Worm (Caenorhabditis elegans) whole organism, young adult: Measurements from ENCODE around the gene txt-13.

ENCODE experiments used
- B0336.3 ChIP-seq: fragments of 200-800 bp; sonication (Bioruptor generic); IDR thresholded peaks from 2 replicates; pipeline ENCODE4 v1.3.6; 2022; ENCODE audit warnings: missing genetic modification characterization, missing compliant biosample characterization
- C06A6.2 ChIP-seq: fragments of 200-800 bp; sonication (Bioruptor generic); conservative IDR thresholded peaks from 2 replicates; pipeline ENCODE4 v1.3.6; 2022; ENCODE audit warnings: missing genetic modification characterization, missing compliant biosample characterization
- D2030.7 ChIP-seq: fragments of 200-800 bp; sonication (Bioruptor generic); IDR thresholded peaks from 2 replicates; pipeline ENCODE4 v1.3.6; 2022; ENCODE audit warnings: missing genetic modification reagents, missing genetic modification characterization, missing compliant biosample characterization
- K12H6.12 ChIP-seq: fragments of 200-800 bp; sonication (Bioruptor generic); optimal IDR thresholded peaks from 2 replicates; lab custom pipeline; 2018; ENCODE audit warnings: mild to moderate bottlenecking, missing genetic modification characterization, missing compliant biosample characterization
- Y56A3A.18 ChIP-seq: fragments of 200-800 bp; sonication (Bioruptor generic); IDR thresholded peaks from 2 replicates; pipeline ENCODE4 v1.3.6; 2022; ENCODE audit warnings: missing genetic modification reagents, missing genetic modification characterization, missing compliant biosample characterization
- Y79H2A.3 ChIP-seq: fragments of 200-800 bp; sonication (Bioruptor generic); conservative IDR thresholded peaks from 2 replicates; pipeline ENCODE4 v1.3.6; 2022; ENCODE audit warnings: missing genetic modification reagents, missing genetic modification characterization, missing compliant biosample characterization
- ama-1 ChIP-seq, 3 experiments: fragments of 150-350 bp in 1 of 3; sonication (generic microtip) in 2 of 3; optimal IDR thresholded peaks; 2 replicates each; lab custom pipeline; 2014 to 2018; ENCODE audit warnings: missing biosample characterization in 2 of 3, missing genetic modification characterization in 2 of 3, missing genetic modification reagents in 2 of 3
- aptf-2 ChIP-seq: fragments of 200-800 bp; sonication (Bioruptor generic); conservative IDR thresholded peaks from 2 replicates; pipeline ENCODE4 v1.3.6; 2022; ENCODE audit warnings: missing genetic modification reagents, missing genetic modification characterization, missing compliant biosample characterization
- aptf-3 ChIP-seq: fragments of 200-800 bp; sonication (Bioruptor generic); IDR thresholded peaks from 2 replicates; pipeline ENCODE4 v1.3.6; 2022; ENCODE audit warnings: missing genetic modification characterization, missing compliant biosample characterization
- atf-7 ChIP-seq: sonication (generic microtip); optimal IDR thresholded peaks from 2 replicates; lab custom pipeline; 2017; ENCODE audit warnings: mild to moderate bottlenecking, missing genetic modification characterization, missing compliant biosample characterization
- athp-1 ChIP-seq: sonication (generic microtip); optimal IDR thresholded peaks from 2 replicates; lab custom pipeline; 2017; ENCODE audit warnings: mild to moderate bottlenecking, missing genetic modification characterization, missing compliant biosample characterization
- attf-5 ChIP-seq: fragments of 200-800 bp; sonication (Bioruptor generic); optimal IDR thresholded peaks from 2 replicates; lab custom pipeline; 2018; ENCODE audit warnings: mild to moderate bottlenecking, missing genetic modification characterization, missing compliant biosample characterization
- bed-2 ChIP-seq: fragments of 200-800 bp; sonication (Bioruptor generic); IDR thresholded peaks from 2 replicates; pipeline ENCODE4 v1.3.6; 2022; ENCODE audit warnings: missing genetic modification reagents, missing genetic modification characterization, missing compliant biosample characterization
- cebp-1 ChIP-seq, 2 experiments: fragments of 200-800 bp in 1 of 2; sonication (Bioruptor generic) in 1 of 2; sonication (generic microtip) in 1 of 2; IDR thresholded peaks in 1 of 2; optimal IDR thresholded peaks in 1 of 2; 2 replicates each; pipeline versions ENCODE4 v1.3.6 to Lab custom; 2017 to 2022; ENCODE audit warnings: missing compliant biosample characterization in 2 of 2, missing genetic modification characterization in 2 of 2, mild to moderate bottlenecking in 1 of 2, missing genetic modification reagents in 1 of 2, moderate library complexity in 1 of 2
- cebp-2 ChIP-seq: fragments of 200-800 bp; sonication (Bioruptor generic); IDR thresholded peaks from 2 replicates; pipeline ENCODE4 v1.3.6; 2022; ENCODE audit warnings: missing genetic modification characterization, missing compliant biosample characterization
- ceh-91 ChIP-seq: fragments of 200-800 bp; sonication (Bioruptor generic); IDR thresholded peaks from 2 replicates; pipeline ENCODE4 v1.3.6; 2022; ENCODE audit warnings: missing genetic modification reagents, missing genetic modification characterization, missing compliant biosample characterization
- chd-7 ChIP-seq: sonication (generic microtip); optimal IDR thresholded peaks from 2 replicates; lab custom pipeline; 2016; ENCODE audit warnings: mild to moderate bottlenecking, missing genetic modification characterization, moderate library complexity, missing compliant biosample characterization
- egl-44 ChIP-seq: fragments of 200-800 bp; sonication (Bioruptor generic); IDR thresholded peaks from 2 replicates; pipeline ENCODE4 v1.3.6; 2022; ENCODE audit warnings: missing genetic modification reagents, missing genetic modification characterization, missing compliant biosample characterization
- gei-17 ChIP-seq: fragments of 200-800 bp; sonication (Bioruptor generic); optimal IDR thresholded peaks from 2 replicates; lab custom pipeline; 2018; ENCODE audit warnings: mild to moderate bottlenecking, missing genetic modification characterization, missing compliant biosample characterization
- hlh-26 ChIP-seq: fragments of 200-800 bp; sonication (Bioruptor generic); conservative IDR thresholded peaks from 2 replicates; pipeline ENCODE4 v1.3.6; 2022; ENCODE audit warnings: missing genetic modification reagents, missing genetic modification characterization, missing compliant biosample characterization
- hmg-1.2 ChIP-seq: fragments of 200-800 bp; sonication (Bioruptor generic); IDR thresholded peaks from 2 replicates; pipeline ENCODE4 v1.3.6; 2022; ENCODE audit warnings: missing genetic modification reagents, missing genetic modification characterization, missing compliant biosample characterization
- let-607 ChIP-seq, 2 experiments: fragments of 200-800 bp in 1 of 2; sonication (Bioruptor generic) in 1 of 2; sonication (generic microtip) in 1 of 2; optimal IDR thresholded peaks; 2 replicates each; lab custom pipeline; 2016 to 2018; ENCODE audit warnings: mild to moderate bottlenecking in 2 of 2, missing compliant biosample characterization in 2 of 2, missing genetic modification characterization in 2 of 2, moderate library complexity in 2 of 2, missing genotype in 1 of 2
- lin-35 ChIP-seq, 3 experiments: fragments of 150-350 bp in 2 of 3; sonication (generic microtip) in 1 of 3; optimal IDR thresholded peaks; 2 replicates each; lab custom pipeline; 2014 to 2018; ENCODE audit warnings: missing biosample characterization in 3 of 3, missing genetic modification characterization in 3 of 3, missing genetic modification reagents in 3 of 3
- lsl-1 ChIP-seq: fragments of 200-800 bp; sonication (Bioruptor generic); optimal IDR thresholded peaks from 2 replicates; lab custom pipeline; 2018; ENCODE audit warnings: mild to moderate bottlenecking, missing genetic modification characterization, moderate library complexity, missing compliant biosample characterization
- madf-3 ChIP-seq: fragments of 200-800 bp; sonication (Bioruptor generic); IDR thresholded peaks from 2 replicates; pipeline ENCODE4 v1.3.6; 2022; ENCODE audit warnings: missing genetic modification reagents, missing genetic modification characterization, missing compliant biosample characterization
- madf-8 ChIP-seq: fragments of 200-800 bp; sonication (Bioruptor generic); conservative IDR thresholded peaks from 2 replicates; pipeline ENCODE4 v1.3.6; 2022; ENCODE audit warnings: missing genetic modification reagents, missing genetic modification characterization, missing compliant biosample characterization
- mcd-1 ChIP-seq: fragments of 200-800 bp; sonication (Bioruptor generic); IDR thresholded peaks from 2 replicates; pipeline ENCODE4 v1.3.6; 2022; ENCODE audit warnings: missing genetic modification reagents, missing genetic modification characterization, missing compliant biosample characterization
- nfya-2 ChIP-seq: fragments of 200-800 bp; sonication (Bioruptor generic); IDR thresholded peaks from 2 replicates; pipeline ENCODE4 v1.3.6; 2022; ENCODE audit warnings: missing genetic modification reagents, missing genetic modification characterization, missing compliant biosample characterization
- nfyb-1 ChIP-seq: fragments of 200-800 bp; sonication (Bioruptor generic); IDR thresholded peaks from 2 replicates; pipeline ENCODE4 v1.3.6; 2022; ENCODE audit warnings: missing genetic modification reagents, missing genetic modification characterization, missing compliant biosample characterization
- nhr-90 ChIP-seq: sonication (generic microtip); optimal IDR thresholded peaks from 2 replicates; lab custom pipeline; 2016; ENCODE audit warnings: missing genotype, mild to moderate bottlenecking, missing genetic modification characterization, missing compliant biosample characterization
- sea-2 ChIP-seq: fragments of 200-800 bp; sonication (Bioruptor generic); IDR thresholded peaks from 2 replicates; pipeline ENCODE4 v1.3.6; 2022; ENCODE audit warnings: missing genetic modification characterization, missing compliant biosample characterization
- snpc-4 ChIP-seq, 5 experiments: fragments of 150-350 bp in 1 of 5; sonication (generic microtip) in 4 of 5; optimal IDR thresholded peaks; 2 replicates each; lab custom pipeline; 2014 to 2018; ENCODE audit warnings: missing genetic modification characterization in 5 of 5, missing biosample characterization in 3 of 5, antibody characterized with exemption in 2 of 5, mild to moderate bottlenecking in 2 of 5, missing compliant biosample characterization in 2 of 5, missing genotype in 2 of 5, moderate library complexity in 2 of 5, missing genetic modification reagents in 1 of 5
- somi-1 ChIP-seq: fragments of 200-800 bp; sonication (Bioruptor generic); optimal IDR thresholded peaks from 2 replicates; lab custom pipeline; 2018; ENCODE audit warnings: mild to moderate bottlenecking, missing genetic modification characterization, missing compliant biosample characterization
- tbp1 ChIP-seq: fragments of 200-800 bp; sonication (Bioruptor generic); optimal IDR thresholded peaks from 2 replicates; lab custom pipeline; 2018; ENCODE audit warnings: mild to moderate bottlenecking, missing genetic modification characterization, missing compliant biosample characterization
- tlf-1 ChIP-seq: fragments of 200-800 bp; sonication (Bioruptor generic); optimal IDR thresholded peaks from 2 replicates; lab custom pipeline; 2018; ENCODE audit warnings: mild to moderate bottlenecking, missing genetic modification characterization, missing compliant biosample characterization
- ztf-28 ChIP-seq: fragments of 200-800 bp; sonication (Bioruptor generic); IDR thresholded peaks from 2 replicates; pipeline ENCODE4 v1.3.6; 2022; ENCODE audit warnings: missing genetic modification reagents, missing genetic modification characterization, missing compliant biosample characterization
- ztf-6 ChIP-seq: fragments of 200-800 bp; sonication (Bioruptor generic); IDR thresholded peaks from 2 replicates; pipeline ENCODE4 v1.3.6; 2022; ENCODE audit warnings: missing genetic modification reagents, missing genetic modification characterization, missing compliant biosample characterization

Gene txt-13

DNA sequence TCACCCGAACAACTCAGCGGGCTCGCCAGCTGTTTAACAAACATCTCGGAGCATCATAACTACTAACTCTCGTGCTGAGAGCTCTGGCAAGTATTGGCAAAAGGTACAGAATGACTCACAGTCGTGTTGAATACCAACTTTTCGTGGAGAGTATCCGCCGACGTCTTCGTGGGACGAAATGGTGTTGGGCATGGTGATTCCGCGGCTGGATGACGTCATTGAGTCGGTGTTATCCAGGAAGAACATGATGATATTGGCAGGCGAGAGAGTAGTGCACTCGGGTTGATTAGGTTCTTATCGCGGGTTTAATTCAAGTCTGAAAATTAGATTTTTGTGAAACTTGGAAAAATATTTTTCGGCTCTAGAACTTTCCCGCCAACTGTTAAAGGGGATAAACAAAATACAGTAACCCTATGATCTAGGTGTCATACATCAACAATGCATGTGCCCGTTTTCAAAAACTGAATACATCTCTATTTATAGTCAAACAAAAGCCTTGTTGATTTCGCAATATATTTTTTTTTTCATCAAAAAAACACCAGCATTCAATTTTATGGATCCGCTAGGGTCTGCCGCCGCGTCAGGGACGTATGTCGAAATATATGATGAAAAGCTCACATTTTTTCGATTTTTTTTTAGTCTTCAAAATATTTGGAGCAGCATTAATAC is 16.9 kb upstream of the txt-13 start (continued):
- TF ChIP-seq B0336.3 (GFP tag; lab: Robert Waterston, UW) (peak; percentile 22; the same call in 1 of the 2 replicates), ceh-91 (GFP tag; lab: Robert Waterston, UW) (no peak), Y56A3A.18 (GFP tag; lab: Robert Waterston, UW) (peak; percentile 7; the same call in 1 of the 2 replicates), ama-1 (optimal IDR thresholded peaks at IDR 0.05; lab: Kevin White, UChicago) (peak; percentile 46), ama-1 (GFP tag; optimal IDR thresholded peaks at IDR 0.05; lab: Kevin White, UChicago) (no peak), let-607 (tag; optimal IDR thresholded peaks at IDR 0.05; lab: Kevin White, UChicago) (peak in 1 of 2 experiments; percentile 31)

ce11 chrII:10554046-10554399 is 16.4 kb upstream of the txt-13 start:
- TF ChIP-seq nfyb-1 (GFP tag; lab: Robert Waterston, UW) (0 out of 2 replicates have a peak, but pooled peaks have one; percentile 15), mcd-1 (GFP tag; lab: Robert Waterston, UW) (no peak), D2030.7 (no peak), chd-7 (peak; percentile 34), atf-7 (tag; lab: Kevin White, UChicago) (peak; percentile 57), C06A6.2 (GFP tag; lab: Robert Waterston, UW) (peak; percentile 37; the same call in 1 of the 2 replicates), nfya-2 (0 out of 2 replicates have a peak, but pooled peaks have one; percentile 52), athp-1 (tag; lab: Kevin White, UChicago) (no peak), madf-3 (GFP tag; lab: Robert Waterston, UW) (peak; percentile 68; the same call in 1 of the 2 replicates), gei-17 (GFP tag; lab: Kevin White, UChicago) (no peak)

DNA sequence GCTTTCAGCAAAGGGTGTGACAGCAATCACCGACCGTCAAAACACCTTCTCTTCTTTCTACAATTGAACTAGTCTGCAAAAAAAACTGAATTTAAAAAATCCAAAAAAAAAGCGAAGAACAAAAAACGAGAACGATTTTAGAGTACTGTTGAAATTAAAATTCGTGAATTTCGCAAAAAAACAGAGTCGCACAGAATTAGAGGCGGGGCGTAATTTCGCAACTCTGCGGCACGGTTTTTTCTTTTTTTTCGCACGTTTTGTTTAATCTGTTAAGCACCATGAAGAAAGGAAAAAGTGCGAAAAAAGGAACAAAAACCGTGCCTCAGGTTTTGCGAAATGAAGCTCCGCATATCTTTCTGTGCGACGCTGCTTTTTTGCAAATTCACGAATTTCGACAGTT is 15.4 kb upstream of the txt-13 start, which contains the start of gene mnk-1:
Gene mnk-1, minus strand, starts transcription at position 73 of the 400 bp plus-strand sequence.
- TF ChIP-seq cebp-1 (GFP tag; IDR thresholded peaks at IDR 0.05; lab: Robert Waterston, UW) (no peak), cebp-1 (tag; optimal IDR thresholded peaks at IDR 0.05; lab: Kevin White, UChicago) (peak; percentile 63), lsl-1 (GFP tag; lab: Kevin White, UChicago) (no peak)

- peak in 1 of 2 experiments; percentile 19 for TF ChIP-seq let-607 (tag; optimal IDR thresholded peaks at IDR 0.05; lab: Kevin White, UChicago)
- peak; percentile 55 for TF ChIP-seq nhr-90 (tag; lab: Kevin White, UChicago)
- TF ChIP-seq aptf-2 (GFP tag; lab: Robert Waterston, UW) = 0 out of 2 replicates have a peak, but pooled peaks have one; percentile 38
- TF ChIP-seq Y56A3A.18 (GFP tag; lab: Robert Waterston, UW) = 0 out of 2 replicates have a peak, but pooled peaks have one; percentile 9
- no peak for TF ChIP-seq madf-8 (GFP tag; lab: Robert Waterston, UW)
- no peak for TF ChIP-seq cebp-2 (GFP tag; lab: Robert Waterston, UW)
- peak; percentile 79 for TF ChIP-seq ama-1 (optimal IDR thresholded peaks at IDR 0.05; lab: Kevin White, UChicago)
- no peak for TF ChIP-seq ama-1 (GFP tag; optimal IDR thresholded peaks at IDR 0.05; lab: Kevin White, UChicago)
- peak; percentile 53 for TF ChIP-seq mcd-1 (GFP tag; lab: Robert Waterston, UW)
- TF ChIP-seq aptf-3 (GFP tag; lab: Robert Waterston, UW) = no peak
- no peak for TF ChIP-seq bed-2
- peak; percentile 36 for TF ChIP-seq attf-5 (GFP tag; lab: Kevin White, UChicago)
- TF ChIP-seq hlh-26 = no peak
- no peak for TF ChIP-seq Y79H2A.3
- no peak for TF ChIP-seq lin-35 (GFP tag; optimal IDR thresholded peaks at IDR 0.05; lab: Kevin White, UChicago)
- no peak for TF ChIP-seq cebp-1 (GFP tag; IDR thresholded peaks at IDR 0.05; lab: Robert Waterston, UW)
- no peak for TF ChIP-seq cebp-1 (tag; optimal IDR thresholded peaks at IDR 0.05; lab: Kevin White, UChicago)
- peak; percentile 55 for TF ChIP-seq tbp1 (GFP tag; lab: Kevin White, UChicago)
- TF ChIP-seq lsl-1 (GFP tag; lab: Kevin White, UChicago) = no peak
- TF ChIP-seq snpc-4 (GFP tag; optimal IDR thresholded peaks at IDR 0.05; lab: Kevin White, UChicago) = no peak
- peak in 2 of 4 experiments; percentile 36 to 68 for TF ChIP-seq snpc-4 (tag; optimal IDR thresholded peaks at IDR 0.05; lab: Kevin White, UChicago)
- TF ChIP-seq sea-2 = no peak
- no peak for TF ChIP-seq ztf-6
- no peak for TF ChIP-seq ztf-28 (GFP tag; lab: Robert Waterston, UW)
- TF ChIP-seq K12H6.12 (tag; lab: Kevin White, UChicago) = peak; percentile 16
- TF ChIP-seq egl-44 (GFP tag; lab: Robert Waterston, UW) = no peak
- peak; percentile 59 for TF ChIP-seq tlf-1 (GFP tag; lab: Kevin White, UChicago)
- no peak for TF ChIP-seq madf-3 (GFP tag; lab: Robert Waterston, UW)
- no peak for TF ChIP-seq athp-1 (tag; lab: Kevin White, UChicago)
- peak; percentile 52; the same call in 1 of the 2 replicates for TF ChIP-seq hmg-1.2
- peak; percentile 31 for TF ChIP-seq somi-1 (GFP tag; lab: Kevin White, UChicago)
Measured at ce11 chrII:10555484-10556075, 14.8 kb upstream of the txt-13 start.
